Worm (Caenorhabditis elegans): ENCODE results near the gene C36B7.3.

C36B7.3 gene

DNA sequence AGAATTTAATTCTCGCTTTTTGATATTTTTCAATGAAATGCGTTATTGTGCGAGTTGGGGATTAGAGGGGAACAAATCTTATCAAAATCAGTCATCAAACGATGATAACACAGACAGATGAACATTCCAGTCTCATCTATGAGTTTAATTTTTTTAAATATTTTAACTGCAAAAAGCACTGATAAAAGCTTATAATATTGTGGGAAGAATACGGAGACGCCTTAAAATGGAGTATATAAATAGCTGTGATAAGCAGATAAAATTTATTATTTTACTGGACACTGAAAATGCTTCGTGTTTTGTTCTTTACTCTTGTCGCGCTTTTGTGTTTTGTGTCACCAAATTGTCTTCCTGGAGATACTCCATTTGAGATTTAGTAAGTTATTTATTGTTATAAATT is 38.0 kb downstream of the C36B7.3 start, which contains the start of gene clec-86:
TSS of gene clec-86 (plus strand) at position 262 of the 400 bp plus-strand sequence.
- TF ChIP-seq tbx-11 (GFP tag; IDR thresholded peaks at IDR 0.05) (no peak), ama-1 (optimal IDR thresholded peaks at IDR 0.05) (no peak), hmbx-1 (tag; optimal IDR thresholded peaks at IDR 0.05) (no peak), scrt-1 (GFP tag; IDR thresholded peaks at IDR 0.05) (no peak), F13C5.2 (tag; optimal IDR thresholded peaks at IDR 0.05) (no peak), tbx-37 (GFP tag; conservative IDR thresholded peaks at IDR 0.05) (no peak), ets-7 (tag; optimal IDR thresholded peaks at IDR 0.05) (no peak), B0310.2 (tag; optimal IDR thresholded peaks at IDR 0.05) (no peak), hmg-4 (GFP tag; optimal IDR thresholded peaks at IDR 0.05) (no peak), sea-1 (GFP tag; conservative IDR thresholded peaks at IDR 0.05) (no peak), tra-4 (tag; optimal IDR thresholded peaks at IDR 0.05) (no peak), pes-1 (GFP tag; IDR thresholded peaks at IDR 0.05) (no peak), ceh-13 (GFP tag; optimal IDR thresholded peaks at IDR 0.05) (no peak), flt-1 (GFP tag; IDR thresholded peaks at IDR 0.05) (no peak), ceh-36 (tag; optimal IDR thresholded peaks at IDR 0.05) (no peak), hnd-1 (tag; optimal IDR thresholded peaks at IDR 0.05) (no peak), aly-1 (tag; optimal IDR thresholded peaks at IDR 0.05) (no peak)

- TF ChIP-seq pes-1 (GFP tag; IDR thresholded peaks at IDR 0.05), result no peak
- TF ChIP-seq F13C5.2 (tag; optimal IDR thresholded peaks at IDR 0.05), result no peak
- TF ChIP-seq tra-4 (tag; optimal IDR thresholded peaks at IDR 0.05), result no peak
- TF ChIP-seq hnd-1 (tag; optimal IDR thresholded peaks at IDR 0.05), result no peak
- TF ChIP-seq ets-7 (tag; optimal IDR thresholded peaks at IDR 0.05), result no peak
- no peak for TF ChIP-seq tbx-37 (GFP tag; conservative IDR thresholded peaks at IDR 0.05)
- TF ChIP-seq aly-1 (tag; optimal IDR thresholded peaks at IDR 0.05), result no peak
- TF ChIP-seq flt-1 (GFP tag; IDR thresholded peaks at IDR 0.05), result no peak
- TF ChIP-seq ceh-36 (tag; optimal IDR thresholded peaks at IDR 0.05), result no peak
- TF ChIP-seq B0310.2 (tag; optimal IDR thresholded peaks at IDR 0.05), result no peak
- TF ChIP-seq tbx-11 (GFP tag; IDR thresholded peaks at IDR 0.05), result no peak
Observed at ce11 chrX:7140682-7141254, 39.2 kb downstream of the C36B7.3 start.

ce11 chrX:7143515-7143914 is 41.9 kb downstream of the C36B7.3 start, which contains the start of gene alh-10:
alh-10 (minus strand) TSS chrX:7143641.
- peak; percentile 17 for TF ChIP-seq ama-1 (optimal IDR thresholded peaks at IDR 0.05)
- no peak for TF ChIP-seq flt-1 (GFP tag; IDR thresholded peaks at IDR 0.05)

DNA sequence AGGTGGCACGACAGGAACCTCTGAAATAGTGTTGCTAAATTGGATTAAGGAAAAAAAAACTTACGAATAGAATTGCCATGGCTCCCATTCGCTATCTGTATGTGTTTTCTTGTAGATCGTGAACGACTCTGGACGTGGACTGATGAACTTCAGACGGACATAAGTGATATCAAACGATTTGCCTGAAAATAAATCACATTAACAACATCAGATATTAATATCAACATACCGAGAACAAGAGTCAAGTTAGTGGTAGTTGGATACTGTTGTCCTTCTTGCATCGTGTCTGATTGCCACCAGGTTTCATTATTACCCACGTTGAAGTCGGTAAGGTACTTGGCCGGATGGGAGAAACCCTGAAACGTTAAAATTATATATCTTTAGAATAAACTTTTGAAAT is 48.1 kb downstream of the C36B7.3 start:
- no peak for TF ChIP-seq hnd-1 (tag; optimal IDR thresholded peaks at IDR 0.05)
- TF ChIP-seq hmbx-1 (tag; optimal IDR thresholded peaks at IDR 0.05), result no peak
- TF ChIP-seq pes-1 (GFP tag; IDR thresholded peaks at IDR 0.05), result no peak
- TF ChIP-seq B0310.2 (tag; optimal IDR thresholded peaks at IDR 0.05), result no peak
- no peak for TF ChIP-seq scrt-1 (GFP tag; IDR thresholded peaks at IDR 0.05)
- no peak for TF ChIP-seq hmg-4 (GFP tag; optimal IDR thresholded peaks at IDR 0.05)
- no peak for TF ChIP-seq sea-1 (GFP tag; conservative IDR thresholded peaks at IDR 0.05)

ce11 chrX:7151189-7151857 is 49.7 kb downstream of the C36B7.3 start, which contains the start of gene lam-2:
lam-2 (minus strand) TSS chrX:7151239.
- TF ChIP-seq ama-1 (optimal IDR thresholded peaks at IDR 0.05) (no peak), hmg-4 (GFP tag; optimal IDR thresholded peaks at IDR 0.05) (peak; percentile 39), scrt-1 (GFP tag; IDR thresholded peaks at IDR 0.05) (no peak)
